Worm (Caenorhabditis elegans) whole organism, L4 larva: ENCODE results near the gene sng-1.

Experiments
- R02D3.7 ChIP-seq: fragments of 150-350 bp; sonication (generic microtip); optimal IDR thresholded peaks from 3 replicates; lab custom pipeline; 2014; ENCODE audit warnings: missing biosample characterization, missing genetic modification characterization
- aly-2 ChIP-seq: sonication (generic microtip); optimal IDR thresholded peaks from 2 replicates; lab custom pipeline; 2018; ENCODE audit warnings: missing biosample characterization, missing genetic modification characterization
- attf-4 ChIP-seq: sonication (generic microtip); optimal IDR thresholded peaks from 3 replicates; lab custom pipeline; 2017; ENCODE audit warnings: missing biosample characterization, missing genetic modification characterization
- ceh-82 ChIP-seq: sonication (generic microtip); optimal IDR thresholded peaks from 2 replicates; lab custom pipeline; 2017; ENCODE audit warnings: missing biosample characterization, missing genetic modification characterization
- lin-15B ChIP-seq: fragments of 150-350 bp; sonication (generic microtip); optimal IDR thresholded peaks from 3 replicates; lab custom pipeline; 2014; ENCODE audit warnings: missing biosample characterization, missing genetic modification characterization
- lin-38 ChIP-seq: fragments of 200-800 bp; sonication (Bioruptor generic); IDR thresholded peaks from 2 replicates; pipeline ENCODE4 v1.3.6; 2022; ENCODE audit warnings: missing genetic modification reagents, missing genetic modification characterization, missing compliant biosample characterization
- lin-39 ChIP-seq: fragments of 150-350 bp; optimal IDR thresholded peaks from 2 replicates; lab custom pipeline; 2014; ENCODE audit warnings: missing biosample characterization, missing genetic modification reagents, missing genetic modification characterization
- mxl-3 ChIP-seq: fragments of 200-800 bp; sonication (Bioruptor generic); optimal IDR thresholded peaks from 2 replicates; lab custom pipeline; 2018; ENCODE audit warnings: mild to moderate bottlenecking, missing genetic modification characterization, missing compliant biosample characterization
- nhr-11 ChIP-seq: fragments of 150-350 bp; optimal IDR thresholded peaks from 2 replicates; lab custom pipeline; 2014; ENCODE audit warnings: missing biosample characterization, missing genetic modification characterization
- nhr-28 ChIP-seq: fragments of 150-350 bp; optimal IDR thresholded peaks from 2 replicates; lab custom pipeline; 2014; ENCODE audit warnings: missing biosample characterization, missing genetic modification characterization
- nhr-42 ChIP-seq: fragments of 200-800 bp; sonication (Bioruptor generic); IDR thresholded peaks from 2 replicates; pipeline ENCODE4 v1.3.6; 2022; ENCODE audit warnings: missing genetic modification characterization, missing compliant biosample characterization
- unc-130 ChIP-seq: sonication (generic microtip); optimal IDR thresholded peaks from 2 replicates; lab custom pipeline; 2016; ENCODE audit warnings: missing genetic modification reagents, missing genetic modification characterization, missing compliant biosample characterization
- ztf-11 ChIP-seq: fragments of 150-350 bp; optimal IDR thresholded peaks from 2 replicates; lab custom pipeline; 2014; ENCODE audit warnings: missing biosample characterization, missing genetic modification characterization

DNA sequence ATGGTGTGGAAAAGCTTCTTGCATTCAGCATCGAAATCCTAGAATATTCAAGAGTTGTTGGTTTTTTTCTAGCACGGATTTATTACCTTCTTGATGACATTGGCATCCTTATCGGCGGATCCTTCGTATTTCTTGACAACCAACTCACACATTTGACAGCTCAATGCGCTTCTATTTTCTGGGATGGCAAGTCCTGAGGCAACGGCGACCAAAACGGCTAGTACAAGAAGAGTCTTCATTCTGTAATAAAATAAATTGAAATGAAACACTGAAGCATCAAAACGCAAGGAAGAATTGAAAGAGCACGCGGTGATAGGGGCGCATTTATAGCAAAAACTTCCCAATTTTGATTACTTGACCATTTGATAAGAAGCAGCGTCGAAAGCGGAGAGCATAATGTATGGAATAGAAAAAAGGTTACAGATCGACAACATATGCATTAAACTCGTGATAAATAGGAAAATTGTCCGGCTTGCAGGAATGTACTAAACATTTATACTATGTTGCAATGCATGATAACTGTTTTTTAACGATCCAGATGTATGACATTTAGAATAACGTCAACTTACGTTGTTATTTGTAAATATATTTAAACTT, 7.2 kb upstream of the sng-1 start, which contains the start of gene spp-5:
- TF ChIP-seq attf-4 (tag; lab: Kevin White, UChicago) (no peak), ceh-82 (tag; lab: Kevin White, UChicago) (no peak), nhr-42 (GFP tag; lab: Robert Waterston, UW) (no peak), unc-130 (GFP tag; lab: Kevin White, UChicago) (no peak), lin-39 (no peak), R02D3.7 (tag; lab: Kevin White, UChicago) (no peak), nhr-28 (tag; lab: Kevin White, UChicago) (peak; percentile 77), ztf-11 (tag; lab: Kevin White, UChicago) (no peak), mxl-3 (GFP tag; lab: Kevin White, UChicago) (peak; percentile 77), lin-15B (tag; lab: Kevin White, UChicago) (no peak), lin-38 (GFP tag; lab: Robert Waterston, UW) (no peak), nhr-11 (tag; lab: Kevin White, UChicago) (no peak), aly-2 (tag; lab: Kevin White, UChicago) (no peak)
